Fruit fly (Drosophila melanogaster) whole organism, adult: ENCODE results near the gene Or7a.

Experiments used
- CG11617 ChIP-seq: fragments of 200-800 bp; sonication (Bioruptor generic); optimal IDR thresholded peaks from 2 replicates; lab custom pipeline; 2017; ENCODE audit warnings: mild to moderate bottlenecking, missing biosample characterization, missing genetic modification reagents, missing genetic modification characterization
- CG14711 ChIP-seq: fragments of 200-800 bp; sonication (Bioruptor generic); optimal IDR thresholded peaks from 2 replicates; lab custom pipeline; 2018; ENCODE audit warnings: missing biosample characterization, mild to moderate bottlenecking, missing genetic modification characterization, moderate library complexity
- CG1620 ChIP-seq: fragments of 200-800 bp; sonication (Bioruptor generic); optimal IDR thresholded peaks from 2 replicates; lab custom pipeline; 2016; ENCODE audit warnings: missing biosample characterization, missing genetic modification characterization
- CG7045 ChIP-seq: fragments of 200-800 bp; sonication (Bioruptor generic); optimal IDR thresholded peaks from 2 replicates; lab custom pipeline; 2017; ENCODE audit warnings: missing biosample characterization, mild to moderate bottlenecking, missing genetic modification characterization
- Clk ChIP-seq: fragments of 200-800 bp; sonication (Bioruptor generic); optimal IDR thresholded peaks from 2 replicates; lab custom pipeline; 2017; ENCODE audit warnings: missing biosample characterization, missing genetic modification characterization
- Hr96 ChIP-seq: fragments of 200-800 bp; sonication (Bioruptor generic); optimal IDR thresholded peaks from 2 replicates; lab custom pipeline; 2016; ENCODE audit warnings: missing biosample characterization, missing genetic modification characterization
- Mnt ChIP-seq: fragments of 200-800 bp; sonication (Bioruptor generic); optimal IDR thresholded peaks from 2 replicates; lab custom pipeline; 2016; ENCODE audit warnings: missing biosample characterization, mild to moderate bottlenecking, missing genetic modification characterization
- bab1 ChIP-seq: fragments of 200-800 bp; sonication (Bioruptor generic); optimal IDR thresholded peaks from 3 replicates; lab custom pipeline; 2019; ENCODE audit warnings: missing biosample characterization, mild to moderate bottlenecking, missing genetic modification characterization, moderate library complexity
- cnc ChIP-seq, 2 experiments: fragments of >200 bp; optimal IDR thresholded peaks; 2 replicates each; lab custom pipeline; 2017
- kay ChIP-seq: fragments of 200-800 bp; sonication (Bioruptor generic); peaks from one replicate; lab custom pipeline; 2016; ENCODE audit warnings: missing biosample characterization, missing genetic modification characterization, borderline replicate concordance
- ovo ChIP-seq: fragments of 200-800 bp; sonication (Bioruptor generic); optimal IDR thresholded peaks from 2 replicates; lab custom pipeline; 2016; ENCODE audit warnings: missing biosample characterization, missing genetic modification characterization
- pad ChIP-seq: fragments of 200-800 bp; sonication (Bioruptor generic); optimal IDR thresholded peaks from 3 replicates; lab custom pipeline; 2017; ENCODE audit warnings: missing biosample characterization, missing genetic modification characterization, mild to moderate bottlenecking, moderate library complexity, missing genetic modification reagents
- toe ChIP-seq: fragments of 200-800 bp; sonication (Bioruptor generic); optimal IDR thresholded peaks from 2 replicates; lab custom pipeline; 2016; ENCODE audit warnings: missing biosample characterization, missing genetic modification characterization

DNA sequence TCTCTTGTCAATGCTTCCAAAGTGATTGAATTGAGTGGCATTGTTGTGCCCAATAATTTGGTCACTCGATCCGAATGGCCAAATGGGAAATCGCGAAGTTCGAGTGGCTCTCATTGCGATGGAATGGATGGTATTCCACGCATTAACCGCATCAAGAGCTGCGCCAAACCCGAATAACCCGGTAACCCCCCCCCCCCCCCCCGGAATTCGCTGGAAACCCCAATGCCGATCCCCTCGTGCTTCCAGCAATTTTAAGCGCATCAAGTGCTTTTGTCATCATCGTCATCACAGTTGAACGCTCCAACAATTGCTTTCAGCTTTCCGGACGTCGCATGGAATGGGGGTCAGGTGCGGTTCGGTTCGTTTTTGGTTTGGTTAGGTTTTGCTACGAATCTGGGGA lies 41.1 kb upstream of the Or7a start:
- TF ChIP-seq Hr96 (GFP tag; lab: Kevin White, UChicago) = no peak
- TF ChIP-seq ovo (GFP tag; lab: Kevin White, UChicago) = no peak
- no peak for TF ChIP-seq toe (GFP tag; lab: Kevin White, UChicago)
- TF ChIP-seq cnc (optimal IDR thresholded peaks at IDR 0.05; lab: Kevin White, UChicago) = no peak
- no peak for TF ChIP-seq Clk (GFP tag; lab: Kevin White, UChicago)
- TF ChIP-seq pad = no peak
- no peak for TF ChIP-seq CG7045 (GFP tag; lab: Kevin White, UChicago)
- TF ChIP-seq kay (GFP tag; lab: Kevin White, UChicago) = no peak
- TF ChIP-seq Mnt (GFP tag; lab: Kevin White, UChicago) = no peak
- TF ChIP-seq CG14711 = no peak
- no peak for TF ChIP-seq bab1
- TF ChIP-seq CG1620 = no peak
- TF ChIP-seq CG11617 (GFP tag; lab: Kevin White, UChicago) = no peak
